Worm (Caenorhabditis elegans): ENCODE results near the gene T24A6.20.

DNA sequence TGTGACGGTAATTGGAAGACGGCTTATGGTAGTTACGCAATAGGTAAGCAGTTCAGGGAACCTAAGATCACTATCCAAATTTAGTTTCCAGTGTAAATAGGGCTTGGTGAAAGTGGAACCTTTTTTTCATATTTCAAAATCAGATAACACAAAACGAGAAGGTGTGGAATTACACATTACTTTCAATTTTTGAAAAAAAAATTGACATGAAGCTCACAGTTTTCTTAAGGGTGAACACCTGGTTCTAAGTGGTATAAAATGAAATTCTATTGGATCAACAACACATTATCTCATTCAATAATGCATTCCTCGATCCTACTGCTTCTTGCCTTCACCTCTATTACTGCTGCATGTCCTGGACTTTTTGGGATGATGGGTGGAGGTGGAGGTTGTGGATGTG is 3.1 kb downstream of the T24A6.20 start, which contains the start of gene grl-30:
- no peak for TF ChIP-seq lsy-2 (tag; optimal IDR thresholded peaks at IDR 0.05)
- TF ChIP-seq ztf-4 (tag; optimal IDR thresholded peaks at IDR 0.05): no peak
- no peak for TF ChIP-seq alr-1 (tag; optimal IDR thresholded peaks at IDR 0.05)
- TF ChIP-seq snpc-4 (tag; optimal IDR thresholded peaks at IDR 0.05): no peak
- no peak for TF ChIP-seq fos-1 (tag; optimal IDR thresholded peaks at IDR 0.05)
- TF ChIP-seq lin-13 (GFP tag; optimal IDR thresholded peaks at IDR 0.05): no peak
- no peak for TF ChIP-seq ama-1 (optimal IDR thresholded peaks at IDR 0.05)
- TF ChIP-seq ceh-82 (tag; optimal IDR thresholded peaks at IDR 0.05): no peak
- no peak for TF ChIP-seq egl-27 (tag; optimal IDR thresholded peaks at IDR 0.05)
- no peak for TF ChIP-seq nhr-77 (tag; optimal IDR thresholded peaks at IDR 0.05)
- no peak for TF ChIP-seq mdl-1 (tag; optimal IDR thresholded peaks at IDR 0.05)
- no peak for TF ChIP-seq zag-1 (tag; optimal IDR thresholded peaks at IDR 0.05)
- no peak for TF ChIP-seq sem-4 (tag; optimal IDR thresholded peaks at IDR 0.05)
- TF ChIP-seq ztf-11 (tag; optimal IDR thresholded peaks at IDR 0.05): no peak
